Worm (Caenorhabditis elegans) whole organism, L1 larva: ENCODE data around the gene ceh-60.

ENCODE experiments used
- C04F5.9 ChIP-seq: sonication (generic microtip); optimal IDR thresholded peaks from 2 replicates; lab custom pipeline; 2016; ENCODE audit warnings: missing genetic modification characterization, missing compliant biosample characterization
- alr-1 ChIP-seq: fragments of 200-800 bp; sonication (Bioruptor generic); optimal IDR thresholded peaks from 2 replicates; lab custom pipeline; 2018; ENCODE audit warnings: borderline replicate concordance, mild to moderate bottlenecking, missing genetic modification characterization, missing compliant biosample characterization
- aly-2 ChIP-seq: fragments of 150-350 bp; optimal IDR thresholded peaks from 2 replicates; lab custom pipeline; 2014; ENCODE audit warnings: missing biosample characterization, missing genetic modification characterization
- blmp-1 ChIP-seq: fragments of 150-350 bp; optimal IDR thresholded peaks from 2 replicates; lab custom pipeline; 2014; ENCODE audit warnings: missing biosample characterization, missing genetic modification characterization
- ces-1 ChIP-seq: fragments of 150-350 bp; optimal IDR thresholded peaks from 2 replicates; lab custom pipeline; 2014; ENCODE audit warnings: missing biosample characterization, missing genetic modification reagents, missing genetic modification characterization
- efl-1 ChIP-seq, 4 experiments: fragments of 150-350 bp; optimal IDR thresholded peaks in 3 of 4; peaks in 1 of 4; 1 replicate in 1 of 4; 2 replicates in 3 of 4; lab custom pipeline; 2014; ENCODE audit warnings: missing biosample characterization in 2 of 4, missing genetic modification characterization in 2 of 4, missing genetic modification reagents in 2 of 4
- egl-27 ChIP-seq, 2 experiments: fragments of 150-350 bp in 1 of 2; sonication (generic microtip); optimal IDR thresholded peaks; 3 replicates each; lab custom pipeline; 2017 to 2018; ENCODE audit warnings: missing biosample characterization in 2 of 2, missing genetic modification characterization in 2 of 2, missing genetic modification reagents in 2 of 2
- elt-2 ChIP-seq: sonication (generic microtip); optimal IDR thresholded peaks from 2 replicates; lab custom pipeline; 2016; ENCODE audit warnings: missing genetic modification characterization, mild to moderate bottlenecking, inconsistent platforms, missing compliant biosample characterization, missing genetic modification reagents
- elt-3 ChIP-seq, 6 experiments: fragments of 150-350 bp in 1 of 6; sonication (generic microtip); optimal IDR thresholded peaks; 2 replicates each; lab custom pipeline; 2017 to 2018; ENCODE audit warnings: missing biosample characterization in 6 of 6, missing genetic modification characterization in 6 of 6, inconsistent platforms in 1 of 6
- fkh-10 ChIP-seq: sonication (generic microtip); optimal IDR thresholded peaks from 2 replicates; lab custom pipeline; 2017; ENCODE audit warnings: missing biosample characterization, missing genetic modification reagents, missing genetic modification characterization
- fkh-4 ChIP-seq: sonication (generic microtip); optimal IDR thresholded peaks from 2 replicates; lab custom pipeline; 2016; ENCODE audit warnings: missing compliant biosample characterization, missing genetic modification characterization, borderline replicate concordance
- fkh-8 ChIP-seq: sonication (generic microtip); optimal IDR thresholded peaks from 2 replicates; lab custom pipeline; 2016; ENCODE audit warnings: mild to moderate bottlenecking, missing genetic modification characterization, missing compliant biosample characterization
- fos-1 ChIP-seq: fragments of 150-350 bp; optimal IDR thresholded peaks from 2 replicates; lab custom pipeline; 2014; ENCODE audit warnings: missing biosample characterization, missing genetic modification characterization
- hlh-4 ChIP-seq: sonication (generic microtip); optimal IDR thresholded peaks from 2 replicates; lab custom pipeline; 2016; ENCODE audit warnings: mild to moderate bottlenecking, missing genetic modification characterization, missing compliant biosample characterization
- hpl-2 ChIP-seq: fragments of 150-350 bp; optimal IDR thresholded peaks from 2 replicates; lab custom pipeline; 2014; ENCODE audit warnings: missing biosample characterization, missing genetic modification reagents, missing genetic modification characterization
- jun-1 ChIP-seq: fragments of 150-350 bp; optimal IDR thresholded peaks from 2 replicates; lab custom pipeline; 2014; ENCODE audit warnings: missing biosample characterization, missing genetic modification reagents, missing genetic modification characterization
- lin-13 ChIP-seq: fragments of 150-350 bp; optimal IDR thresholded peaks from 2 replicates; lab custom pipeline; 2014; ENCODE audit warnings: missing biosample characterization, missing genetic modification reagents, missing genetic modification characterization
- lir-3 ChIP-seq: sonication (generic microtip); optimal IDR thresholded peaks from 2 replicates; lab custom pipeline; 2016; ENCODE audit warnings: mild to moderate bottlenecking, missing genetic modification characterization, moderate library complexity, missing compliant biosample characterization; ENCODE audit not compliant: poor library complexity
- mdl-1 ChIP-seq, 2 experiments: fragments of 150-350 bp; optimal IDR thresholded peaks; 2 replicates each; lab custom pipeline; 2014 to 2017; ENCODE audit warnings: missing biosample characterization in 2 of 2, missing genetic modification characterization in 2 of 2, inconsistent platforms in 1 of 2
- mef-2 ChIP-seq: fragments of 150-350 bp; optimal IDR thresholded peaks from 2 replicates; lab custom pipeline; 2014; ENCODE audit warnings: missing biosample characterization, missing genetic modification characterization
- nhr-19 ChIP-seq: fragments of 200-800 bp; sonication (Bioruptor generic); conservative IDR thresholded peaks from 2 replicates; pipeline ENCODE4 v1.3.6; 2022; ENCODE audit warnings: missing genetic modification characterization, missing compliant biosample characterization
- nhr-237 ChIP-seq: fragments of 150-350 bp; optimal IDR thresholded peaks from 2 replicates; lab custom pipeline; 2014; ENCODE audit warnings: missing biosample characterization, missing genetic modification characterization
- nhr-28 ChIP-seq: fragments of 150-350 bp; optimal IDR thresholded peaks from 2 replicates; lab custom pipeline; 2014; ENCODE audit warnings: missing biosample characterization, missing genetic modification characterization
- nhr-71 ChIP-seq: sonication (generic microtip); optimal IDR thresholded peaks from 2 replicates; lab custom pipeline; 2016; ENCODE audit warnings: mild to moderate bottlenecking, missing genetic modification characterization, moderate library complexity, missing compliant biosample characterization
- nhr-76 ChIP-seq: sonication (generic microtip); optimal IDR thresholded peaks from 2 replicates; lab custom pipeline; 2017; ENCODE audit warnings: missing biosample characterization, missing genetic modification characterization
- nhr-84 ChIP-seq: sonication (generic microtip); optimal IDR thresholded peaks from 2 replicates; lab custom pipeline; 2017; ENCODE audit warnings: missing biosample characterization, missing genetic modification characterization
- nhr-90 ChIP-seq: sonication (generic microtip); optimal IDR thresholded peaks from 2 replicates; lab custom pipeline; 2016; ENCODE audit warnings: mild to moderate bottlenecking, missing genetic modification characterization, missing compliant biosample characterization; ENCODE audit not compliant: poor library complexity
- pag-3 ChIP-seq: sonication (generic microtip); optimal IDR thresholded peaks from 2 replicates; lab custom pipeline; 2017; ENCODE audit warnings: missing genetic modification characterization, mild to moderate bottlenecking, missing compliant biosample characterization, antibody characterized with exemption, borderline replicate concordance; ENCODE audit not compliant: insufficient read depth
- pax-3 ChIP-seq: fragments of 200-800 bp; sonication (Bioruptor generic); optimal IDR thresholded peaks from 2 replicates; lab custom pipeline; 2018; ENCODE audit warnings: mild to moderate bottlenecking, missing genetic modification characterization, moderate library complexity, missing compliant biosample characterization
- skn-1 ChIP-seq: fragments of 150-350 bp; optimal IDR thresholded peaks from 2 replicates; lab custom pipeline; 2014; ENCODE audit warnings: missing biosample characterization, missing genetic modification characterization
- sox-4 ChIP-seq: sonication (generic microtip); optimal IDR thresholded peaks from 2 replicates; lab custom pipeline; 2016; ENCODE audit warnings: missing genetic modification characterization, missing compliant biosample characterization
- sptf-1 ChIP-seq: fragments of 150-350 bp; optimal IDR thresholded peaks from 2 replicates; lab custom pipeline; 2014; ENCODE audit warnings: missing biosample characterization, missing genetic modification characterization
- sup-37 ChIP-seq: fragments of 200-800 bp; sonication (Bioruptor generic); optimal IDR thresholded peaks from 2 replicates; lab custom pipeline; 2018; ENCODE audit warnings: mild to moderate bottlenecking, missing genetic modification characterization, missing compliant biosample characterization
- swsn-7 ChIP-seq: sonication (generic microtip); optimal IDR thresholded peaks from 2 replicates; lab custom pipeline; 2016; ENCODE audit warnings: missing genetic modification characterization, missing compliant biosample characterization
- tlp-1 ChIP-seq: fragments of 150-350 bp; optimal IDR thresholded peaks from 2 replicates; lab custom pipeline; 2014; ENCODE audit warnings: missing biosample characterization, missing genetic modification characterization
- unc-30 ChIP-seq: sonication (generic microtip); optimal IDR thresholded peaks from 2 replicates; lab custom pipeline; 2017; ENCODE audit warnings: missing biosample characterization, missing genetic modification characterization
- zag-1 ChIP-seq: fragments of 150-350 bp; optimal IDR thresholded peaks from 2 replicates; lab custom pipeline; 2014; ENCODE audit warnings: missing biosample characterization, missing genetic modification characterization
- zip-4 ChIP-seq: fragments of 200-800 bp; sonication (Bioruptor generic); optimal IDR thresholded peaks from 2 replicates; lab custom pipeline; 2018; ENCODE audit warnings: mild to moderate bottlenecking, missing genetic modification characterization, moderate library complexity, missing compliant biosample characterization

The ceh-60 gene

DNA sequence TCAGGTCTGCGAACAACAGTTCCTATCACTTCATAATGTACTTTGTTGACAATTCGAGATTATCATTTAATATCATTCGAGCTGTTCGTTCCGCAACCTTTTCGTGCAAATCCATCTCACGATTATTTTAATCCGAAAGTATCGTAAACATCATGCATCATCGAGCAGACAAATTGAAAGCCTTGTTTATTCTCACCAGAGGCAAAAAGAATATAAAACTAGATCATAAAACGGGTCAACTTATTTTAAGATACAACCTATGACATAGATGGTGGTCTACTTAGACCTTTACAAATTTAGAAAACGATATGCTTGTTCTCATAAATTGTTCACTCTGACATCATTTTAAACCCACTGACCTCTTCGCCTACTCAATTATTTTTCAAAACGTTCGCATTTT, 3.1 kb upstream of the ceh-60 start:
- no peak for TF ChIP-seq nhr-84 (tag; lab: Kevin White, UChicago)
- no peak for TF ChIP-seq unc-30 (tag; lab: Kevin White, UChicago)
- no peak for TF ChIP-seq swsn-7 (tag; lab: Kevin White, UChicago)
- no peak for TF ChIP-seq ces-1 (GFP tag; lab: Kevin White, UChicago)
- no peak for TF ChIP-seq C04F5.9
- no peak for TF ChIP-seq tlp-1 (tag; lab: Kevin White, UChicago)

DNA sequence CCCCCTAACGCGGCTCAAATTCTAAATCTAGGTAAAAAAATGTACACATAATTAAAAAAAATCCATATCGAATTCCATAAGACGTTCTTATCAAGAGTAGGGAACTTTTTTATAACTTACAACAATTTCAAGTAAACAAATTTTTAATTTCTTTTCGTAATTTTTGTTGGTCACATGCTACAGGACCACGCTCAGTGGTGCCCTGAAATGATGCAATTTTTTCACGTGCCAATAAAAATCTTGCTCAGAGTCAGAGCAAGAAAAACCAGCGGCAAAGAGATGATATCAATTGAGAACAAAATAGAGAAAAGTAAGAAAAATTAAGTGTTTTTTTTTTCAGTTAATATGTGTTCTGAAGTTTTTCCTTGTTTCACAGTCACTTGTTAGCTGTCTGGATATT, 1.9 kb upstream of the ceh-60 start:
- no peak for TF ChIP-seq lin-13
- peak; percentile 46 for TF ChIP-seq nhr-71 (tag; lab: Kevin White, UChicago)
- TF ChIP-seq fos-1 (tag; lab: Kevin White, UChicago): no peak
- TF ChIP-seq sox-4 (tag; lab: Kevin White, UChicago): no peak

DNA sequence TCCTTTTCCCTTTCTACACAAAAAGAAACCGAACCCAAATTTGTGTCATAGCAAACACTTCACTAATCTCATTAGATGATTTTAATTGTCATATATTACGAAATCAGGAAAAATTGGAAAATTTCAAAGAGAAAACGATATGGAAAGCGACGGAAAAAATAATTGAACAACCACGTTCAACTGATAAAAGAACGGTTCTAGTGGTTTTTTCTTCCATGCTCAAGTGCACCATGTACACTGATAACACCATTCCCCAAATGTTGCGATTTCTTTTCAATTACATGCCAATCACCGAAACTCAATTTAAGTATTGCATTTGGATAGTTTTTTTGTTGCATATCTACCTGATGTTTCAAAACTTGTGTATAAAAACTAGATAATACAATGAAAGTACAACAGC, 645 bp upstream of the ceh-60 start:
- TF ChIP-seq nhr-28 (tag; lab: Kevin White, UChicago) (no peak), nhr-90 (tag; lab: Kevin White, UChicago) (no peak), zag-1 (tag; lab: Kevin White, UChicago) (no peak), fkh-10 (GFP tag; lab: Kevin White, UChicago) (no peak), hlh-4 (tag; lab: Kevin White, UChicago) (no peak), sup-37 (GFP tag; lab: Kevin White, UChicago) (no peak), sptf-1 (tag; lab: Kevin White, UChicago) (no peak), nhr-237 (tag; lab: Kevin White, UChicago) (no peak), fkh-4 (no peak), mef-2 (tag; lab: Kevin White, UChicago) (no peak), mdl-1 (tag; optimal IDR thresholded peaks at IDR 0.05; lab: Kevin White, UChicago) (no peak), nhr-76 (tag; lab: Kevin White, UChicago) (no peak), zip-4 (GFP tag; lab: Kevin White, UChicago) (no peak), jun-1 (tag; lab: Kevin White, UChicago) (no peak), elt-2 (tag; lab: Kevin White, UChicago) (no peak), aly-2 (tag; lab: Kevin White, UChicago) (no peak), nhr-19 (no peak), fkh-8 (tag; lab: Kevin White, UChicago) (no peak), alr-1 (tag; lab: Kevin White, UChicago) (no peak)

DNA sequence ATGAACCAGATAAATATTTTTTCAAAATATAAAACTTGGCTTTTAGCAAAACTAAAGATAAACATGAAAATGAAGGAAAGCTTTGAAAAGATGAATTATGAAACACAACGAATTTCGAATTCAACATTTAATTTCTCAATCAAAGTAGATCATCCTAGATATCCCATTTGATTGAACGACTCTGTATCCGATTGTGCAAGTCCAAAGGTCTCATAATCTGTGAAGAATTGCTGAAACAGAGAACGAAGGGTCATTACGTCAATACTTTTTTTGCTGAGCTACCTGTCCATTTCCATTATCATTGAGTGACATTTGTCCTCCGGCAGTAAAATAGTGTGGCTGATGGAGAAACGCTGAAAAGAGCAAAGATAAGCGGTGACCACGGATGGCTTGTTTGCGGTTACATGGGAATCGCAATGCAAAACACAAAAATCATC, 7.3 kb downstream of the ceh-60 start:
- no peak for TF ChIP-seq efl-1 (optimal IDR thresholded peaks at IDR 0.05; lab: Kevin White, UChicago)
- peak in 1 of 2 experiments; percentile 30 for TF ChIP-seq efl-1 (GFP tag; optimal IDR thresholded peaks at IDR 0.05 in 1 of 2; lab: Kevin White, UChicago)
- TF ChIP-seq zag-1 (tag; lab: Kevin White, UChicago): no peak
- TF ChIP-seq skn-1 (tag; lab: Kevin White, UChicago): no peak
- no peak for TF ChIP-seq mdl-1 (tag; optimal IDR thresholded peaks at IDR 0.05; lab: Kevin White, UChicago)
- TF ChIP-seq lir-3 (tag; lab: Kevin White, UChicago): no peak
- TF ChIP-seq elt-2 (tag; lab: Kevin White, UChicago): peak; percentile 84
- no peak for TF ChIP-seq sox-4 (tag; lab: Kevin White, UChicago)
- TF ChIP-seq elt-3 (tag; optimal IDR thresholded peaks at IDR 0.05; lab: Kevin White, UChicago): no peak
- TF ChIP-seq blmp-1 (tag; lab: Kevin White, UChicago): no peak
- TF ChIP-seq egl-27 (tag; optimal IDR thresholded peaks at IDR 0.05; lab: Kevin White, UChicago): no peak
- TF ChIP-seq pag-3 (tag; lab: Kevin White, UChicago): no peak
- TF ChIP-seq nhr-71 (tag; lab: Kevin White, UChicago): peak; percentile 26
- TF ChIP-seq hpl-2 (GFP tag; lab: Kevin White, UChicago): peak; percentile 44
- no peak for TF ChIP-seq pax-3 (tag; lab: Kevin White, UChicago)
